Fruit fly (Drosophila melanogaster) whole organism, embryonic: ENCODE results near the gene SrpRbeta.

Experiments
- Atf6 ChIP-seq: fragments of 200-800 bp; sonication (Bioruptor generic); IDR thresholded peaks from 2 replicates; pipeline ENCODE4 v1.3.6; 2022; ENCODE audit warnings: missing biosample characterization, missing genetic modification characterization
- Blimp-1 ChIP-seq: fragments of 200-800 bp; sonication (Bioruptor generic); optimal IDR thresholded peaks from 3 replicates; lab custom pipeline; 2018; ENCODE audit warnings: missing biosample characterization, missing genetic modification characterization, mild to moderate bottlenecking, moderate library complexity, missing genetic modification reagents
- CG10431 ChIP-seq: fragments of 200-800 bp; sonication (Bioruptor generic); optimal IDR thresholded peaks from 3 replicates; lab custom pipeline; 2018; ENCODE audit warnings: missing biosample characterization, mild to moderate bottlenecking, missing genetic modification characterization
- CG11398 ChIP-seq: fragments of 200-800 bp; sonication (Bioruptor generic); optimal IDR thresholded peaks from 2 replicates; lab custom pipeline; 2016; ENCODE audit warnings: missing biosample characterization, missing genetic modification characterization
- CG11723 ChIP-seq: fragments of 200-800 bp; sonication (Bioruptor generic); optimal IDR thresholded peaks from 2 replicates; lab custom pipeline; 2017; ENCODE audit warnings: missing biosample characterization, mild to moderate bottlenecking, missing genetic modification characterization
- CG16813 ChIP-seq: fragments of 200-800 bp; sonication (Bioruptor generic); IDR thresholded peaks from 3 replicates; pipeline ENCODE4 v1.3.6; 2022; ENCODE audit warnings: missing biosample characterization, missing genetic modification characterization; ENCODE audit not compliant: partially characterized antibody
- CG16863 ChIP-seq: fragments of 200-800 bp; sonication (Bioruptor generic); optimal IDR thresholded peaks from 3 replicates; lab custom pipeline; 2016; ENCODE audit warnings: missing biosample characterization, missing genetic modification characterization
- CG18619 ChIP-seq: fragments of 200-800 bp; sonication (Bioruptor generic); optimal IDR thresholded peaks from 3 replicates; lab custom pipeline; 2017; ENCODE audit warnings: missing biosample characterization, mild to moderate bottlenecking, missing genetic modification characterization
- CG3163 ChIP-seq: fragments of 200-800 bp; sonication (Bioruptor generic); optimal IDR thresholded peaks from 3 replicates; lab custom pipeline; 2016; ENCODE audit warnings: missing biosample characterization, missing genetic modification characterization
- CG3847 ChIP-seq: fragments of 200-800 bp; sonication (Bioruptor generic); IDR thresholded peaks from 2 replicates; pipeline ENCODE4 v1.3.6; 2022; ENCODE audit warnings: missing biosample characterization, missing genetic modification characterization
- CG4282 ChIP-seq: fragments of 200-800 bp; sonication (Bioruptor generic); optimal IDR thresholded peaks from 2 replicates; lab custom pipeline; 2016; ENCODE audit warnings: missing biosample characterization, missing genetic modification characterization
- CG7372 ChIP-seq: fragments of 200-800 bp; sonication (Bioruptor generic); IDR thresholded peaks from 2 replicates; pipeline ENCODE4 v1.3.6; 2022; ENCODE audit warnings: missing biosample characterization, missing genetic modification characterization
- CG8765 ChIP-seq: fragments of 200-800 bp; sonication (Bioruptor generic); IDR thresholded peaks from 2 replicates; pipeline ENCODE4 v1.3.6; 2022; ENCODE audit warnings: missing biosample characterization, missing genetic modification characterization
- Dad ChIP-seq: fragments of 200-800 bp; sonication (Bioruptor generic); optimal IDR thresholded peaks from 3 replicates; lab custom pipeline; 2016; ENCODE audit warnings: missing biosample characterization, missing genetic modification characterization
- Hmx ChIP-seq: fragments of 200-800 bp; sonication (Bioruptor generic); optimal IDR thresholded peaks from 2 replicates; lab custom pipeline; 2016; ENCODE audit warnings: missing biosample characterization, missing genetic modification characterization
- Kr ChIP-seq: fragments of 200-800 bp; sonication (Bioruptor generic); optimal IDR thresholded peaks from 2 replicates; lab custom pipeline; 2017; ENCODE audit warnings: missing biosample characterization, mild to moderate bottlenecking, missing genetic modification characterization
- MTF-1 ChIP-seq: fragments of 200-800 bp; sonication (Bioruptor generic); optimal IDR thresholded peaks from 2 replicates; lab custom pipeline; 2018; ENCODE audit warnings: missing biosample characterization, mild to moderate bottlenecking, missing genetic modification characterization, borderline replicate concordance
- Oaz ChIP-seq: fragments of 200-800 bp; sonication (Bioruptor generic); IDR thresholded peaks from 2 replicates; pipeline ENCODE4 v1.3.6; 2022; ENCODE audit warnings: missing biosample characterization, missing genetic modification characterization
- Ptx1 ChIP-seq: fragments of 200-800 bp; sonication (Bioruptor generic); IDR thresholded peaks from 2 replicates; pipeline ENCODE4 v1.3.6; 2022; ENCODE audit warnings: missing biosample characterization, missing genetic modification characterization
- Scr ChIP-seq: fragments of 200-800 bp; sonication (Bioruptor generic); IDR thresholded peaks from 2 replicates; pipeline ENCODE4 v1.3.6; 2022; ENCODE audit warnings: missing biosample characterization, missing genetic modification characterization; ENCODE audit not compliant: partially characterized antibody
- Sry-β ChIP-seq: fragments of 200-800 bp; sonication (Bioruptor generic); optimal IDR thresholded peaks from 2 replicates; lab custom pipeline; 2018; ENCODE audit warnings: missing biosample characterization, mild to moderate bottlenecking, missing genetic modification characterization, moderate library complexity
- Ssrp ChIP-seq: fragments of 200-800 bp; sonication (Bioruptor generic); optimal IDR thresholded peaks from 2 replicates; lab custom pipeline; 2018; ENCODE audit warnings: missing biosample characterization, mild to moderate bottlenecking, missing genetic modification characterization, moderate library complexity
- TFAM ChIP-seq: fragments of 200-800 bp; sonication (Bioruptor generic); optimal IDR thresholded peaks from 2 replicates; lab custom pipeline; 2017; ENCODE audit warnings: missing biosample characterization, missing genetic modification characterization, inconsistent platforms
- Trl ChIP-seq, 3 experiments: fragments of >200 bp in 2 of 3; fragments of 200-800 bp in 1 of 3; sonication (Bioruptor generic) in 1 of 3; optimal IDR thresholded peaks; 2 replicates in 1 of 3; 3 replicates in 2 of 3; lab custom pipeline; 2016 to 2017; ENCODE audit warnings: missing biosample characterization in 1 of 3, missing genetic modification characterization in 1 of 3
- amos ChIP-seq: fragments of 200-800 bp; sonication (Bioruptor generic); IDR thresholded peaks from 2 replicates; pipeline ENCODE4 v1.3.6; 2022; ENCODE audit warnings: missing biosample characterization, missing genetic modification characterization; ENCODE audit not compliant: partially characterized antibody
- bcd ChIP-seq: fragments of 200-800 bp; sonication (Bioruptor generic); optimal IDR thresholded peaks from 2 replicates; lab custom pipeline; 2017; ENCODE audit warnings: missing biosample characterization, mild to moderate bottlenecking, missing genetic modification characterization
- chinmo ChIP-seq: fragments of 200-800 bp; sonication (Bioruptor generic); IDR thresholded peaks from 4 replicates; pipeline ENCODE4 v1.3.6; 2022; ENCODE audit warnings: missing biosample characterization, missing genetic modification characterization; ENCODE audit not compliant: partially characterized antibody
- crol ChIP-seq: fragments of 200-800 bp; sonication (Bioruptor generic); IDR thresholded peaks from 2 replicates; pipeline ENCODE4 v1.3.6; 2022; ENCODE audit warnings: missing biosample characterization, missing genetic modification characterization
- crp ChIP-seq, 2 experiments: fragments of 200-800 bp; sonication (Bioruptor generic); optimal IDR thresholded peaks; 2 replicates in 1 of 2; 3 replicates in 1 of 2; lab custom pipeline; 2017; ENCODE audit warnings: missing biosample characterization in 2 of 2, missing genetic modification characterization in 2 of 2, mild to moderate bottlenecking in 1 of 2, moderate library complexity in 1 of 2
- dm ChIP-seq: fragments of 200-800 bp; sonication (Bioruptor generic); optimal IDR thresholded peaks from 3 replicates; lab custom pipeline; 2016; ENCODE audit warnings: missing biosample characterization, missing genetic modification characterization
- dysf ChIP-seq: fragments of 200-800 bp; sonication (Bioruptor generic); IDR thresholded peaks from 3 replicates; pipeline ENCODE4 v1.3.6; 2022; ENCODE audit warnings: missing biosample characterization, missing genetic modification characterization
- ems ChIP-seq: fragments of 200-800 bp; sonication (Bioruptor generic); optimal IDR thresholded peaks from 3 replicates; lab custom pipeline; 2016; ENCODE audit warnings: missing biosample characterization, missing genetic modification characterization
- ewg ChIP-seq: fragments of 200-800 bp; sonication (Bioruptor generic); optimal IDR thresholded peaks from 3 replicates; lab custom pipeline; 2017; ENCODE audit warnings: mild to moderate bottlenecking, missing biosample characterization, missing genetic modification reagents, missing genetic modification characterization
- jing ChIP-seq: fragments of 200-800 bp; sonication (Bioruptor generic); optimal IDR thresholded peaks from 2 replicates; lab custom pipeline; 2018; ENCODE audit warnings: missing biosample characterization, mild to moderate bottlenecking, missing genetic modification characterization
- odd ChIP-seq: fragments of 200-800 bp; sonication (Bioruptor generic); optimal IDR thresholded peaks from 2 replicates; lab custom pipeline; 2017; ENCODE audit warnings: missing biosample characterization, mild to moderate bottlenecking, missing genetic modification characterization
- sd ChIP-seq: fragments of 200-800 bp; sonication (Bioruptor generic); optimal IDR thresholded peaks from 3 replicates; lab custom pipeline; 2018; ENCODE audit warnings: missing biosample characterization, mild to moderate bottlenecking, missing genetic modification characterization, moderate library complexity
- seq ChIP-seq: fragments of 200-800 bp; sonication (Bioruptor generic); IDR thresholded peaks from 2 replicates; pipeline ENCODE4 v1.3.6; 2022; ENCODE audit warnings: missing biosample characterization, missing genetic modification characterization
- zfh2 ChIP-seq: fragments of 200-800 bp; sonication (Bioruptor generic); optimal IDR thresholded peaks from 2 replicates; lab custom pipeline; 2016; ENCODE audit warnings: missing biosample characterization, missing genetic modification characterization

Gene SrpRbeta

dm6 chr3L:8763037-8763454 lies 43.0 kb upstream of the SrpRbeta start (continued):
- TF ChIP-seq Hmx (GFP tag; lab: Kevin White, UChicago): no peak
- TF ChIP-seq crol (GFP tag; lab: Robert Waterston, UW): peak; percentile 56
- TF ChIP-seq Sry-β (GFP tag; lab: Kevin White, UChicago): no peak
- TF ChIP-seq CG18619 (GFP tag; lab: Kevin White, UChicago): peak; percentile 47
- no peak for TF ChIP-seq CG3163
- no peak for TF ChIP-seq seq
- TF ChIP-seq CG10431 (GFP tag; lab: Kevin White, UChicago): no peak
- TF ChIP-seq Ssrp (tag; lab: Kevin White, UChicago): peak; percentile 46
- peak; percentile 40; the same call in 1 of the 3 replicates for TF ChIP-seq CG16813 (GFP tag; lab: Robert Waterston, UW)
- peak; percentile 65; the same call in 1 of the 2 replicates for TF ChIP-seq Atf6
- TF ChIP-seq CG4282 (GFP tag; lab: Kevin White, UChicago): no peak
- TF ChIP-seq jing: no peak
- no peak for TF ChIP-seq Kr
- peak; percentile 68 for TF ChIP-seq Ptx1
- TF ChIP-seq Dad (GFP tag; lab: Kevin White, UChicago): no peak
- TF ChIP-seq CG11723: no peak
- TF ChIP-seq CG16863 (GFP tag; lab: Kevin White, UChicago): peak; percentile 24
- peak; percentile 75 for TF ChIP-seq dysf (GFP tag; lab: Robert Waterston, UW)
- no peak for TF ChIP-seq TFAM (GFP tag; lab: Kevin White, UChicago)
- no peak for TF ChIP-seq ems (GFP tag; lab: Kevin White, UChicago)
- peak; percentile 28 for TF ChIP-seq zfh2 (GFP tag; lab: Kevin White, UChicago)
- no peak for TF ChIP-seq MTF-1 (GFP tag; lab: Kevin White, UChicago)
- TF ChIP-seq Scr (GFP tag; lab: Robert Waterston, UW): peak; percentile 59
- TF ChIP-seq bcd (GFP tag; lab: Kevin White, UChicago): peak; percentile 49
- TF ChIP-seq ewg (GFP tag; lab: Kevin White, UChicago): peak; percentile 33
- no peak for TF ChIP-seq Trl (optimal IDR thresholded peaks at IDR 0.05; lab: Kevin White, UChicago)
- TF ChIP-seq Trl (GFP tag; optimal IDR thresholded peaks at IDR 0.05; lab: Kevin White, UChicago): no peak
- TF ChIP-seq dm (GFP tag; lab: Kevin White, UChicago): peak; percentile 5
- TF ChIP-seq CG3847 (GFP tag; lab: Robert Waterston, UW): peak; percentile 51; the same call in 1 of the 2 replicates
- TF ChIP-seq CG7372 (GFP tag; lab: Robert Waterston, UW): 0 out of 2 replicates have a peak, but pooled peaks have one; percentile 23
- peak; percentile 32 for TF ChIP-seq Blimp-1 (GFP tag; lab: Kevin White, UChicago)
- TF ChIP-seq CG8765: no peak
- TF ChIP-seq amos (GFP tag; lab: Robert Waterston, UW): peak; percentile 33; the same call in 1 of the 2 replicates
- peak; percentile 17 for TF ChIP-seq CG11398 (GFP tag; lab: Kevin White, UChicago)

DNA sequence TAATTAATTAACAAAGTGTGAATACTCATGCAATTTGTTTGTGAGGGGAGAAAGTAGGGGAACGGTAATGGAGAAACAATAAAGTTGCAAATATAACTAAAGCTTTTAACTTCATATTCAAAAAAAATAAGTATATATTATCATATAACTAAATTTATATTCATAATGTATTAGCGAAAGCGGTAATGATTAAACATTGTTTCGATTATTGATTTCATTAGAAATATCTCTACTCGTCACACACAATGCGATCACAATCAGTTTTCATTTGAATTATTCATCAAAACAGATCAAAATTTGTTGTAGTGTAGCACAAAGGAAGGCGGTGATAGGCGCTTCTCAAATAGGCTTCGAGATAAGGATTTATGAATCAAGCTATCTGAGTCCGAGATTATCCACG lies 35.7 kb upstream of the SrpRbeta start, which contains the start of gene CG6576:
Gene CG6576 (plus strand): TSS at position 301 of the 400 bp plus-strand sequence.
- TF ChIP-seq Oaz (GFP tag; lab: Robert Waterston, UW) (no peak), crp (GFP tag; optimal IDR thresholded peaks at IDR 0.05; lab: Kevin White, UChicago) (no peak)
- TF ChIP-seq, all 482 proteins: peak for 0

DNA sequence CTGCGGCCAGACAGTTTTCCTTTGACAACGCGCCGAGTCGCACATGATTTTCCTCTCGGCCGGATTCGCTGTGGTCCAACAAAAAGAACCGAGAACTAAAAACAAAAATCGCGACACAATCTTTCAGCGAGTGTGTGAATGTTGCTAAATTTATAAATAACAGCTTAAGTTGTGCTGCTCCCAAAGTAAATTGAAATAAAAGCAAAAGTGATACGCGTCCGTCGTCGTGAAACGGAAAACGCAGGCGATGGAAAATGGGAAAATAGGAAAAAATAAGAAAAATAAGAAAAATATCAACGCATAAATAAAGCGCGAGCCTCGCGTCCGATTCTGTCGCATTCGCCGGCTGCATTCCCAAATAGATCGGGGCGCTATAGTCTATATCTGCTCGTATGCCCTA lies 33.6 kb upstream of the SrpRbeta start, which contains the start of gene Fhos:
Gene Fhos (plus strand): TSS at position 28 of the 400 bp plus-strand sequence.
- no peak for TF ChIP-seq odd
- TF ChIP-seq sd (tag; lab: Kevin White, UChicago): peak; percentile 9
- 0 out of 4 replicates have a peak, but pooled peaks have one; percentile 18 for TF ChIP-seq chinmo (GFP tag; lab: Robert Waterston, UW)
